Worm (Caenorhabditis elegans) whole organism, early embryonic: ENCODE results near the gene Y38A10A.2.

ENCODE experiments used
- B0310.2 ChIP-seq: sonication (generic microtip); optimal IDR thresholded peaks from 2 replicates; lab custom pipeline; 2016; ENCODE audit warnings: mild to moderate bottlenecking, missing genetic modification characterization, missing compliant biosample characterization
- F13C5.2 ChIP-seq: sonication (generic microtip); optimal IDR thresholded peaks from 2 replicates; lab custom pipeline; 2017; ENCODE audit warnings: mild to moderate bottlenecking, missing genetic modification characterization, inconsistent platforms, missing compliant biosample characterization
- aly-1 ChIP-seq: sonication (generic microtip); optimal IDR thresholded peaks from 2 replicates; lab custom pipeline; 2016; ENCODE audit warnings: missing genetic modification characterization, missing compliant biosample characterization
- ama-1 ChIP-seq: fragments of 150-350 bp; optimal IDR thresholded peaks from 2 replicates; lab custom pipeline; 2014
- ceh-13 ChIP-seq: fragments of 200-800 bp; sonication (Bioruptor generic); optimal IDR thresholded peaks from 2 replicates; lab custom pipeline; 2018; ENCODE audit warnings: mild to moderate bottlenecking, missing genetic modification characterization, missing compliant biosample characterization
- ceh-36 ChIP-seq: sonication (generic microtip); optimal IDR thresholded peaks from 2 replicates; lab custom pipeline; 2016; ENCODE audit warnings: missing genetic modification characterization, inconsistent platforms, missing compliant biosample characterization
- ets-7 ChIP-seq: sonication (generic microtip); optimal IDR thresholded peaks from 2 replicates; lab custom pipeline; 2016; ENCODE audit warnings: missing genotype, missing genetic modification characterization, missing compliant biosample characterization
- flt-1 ChIP-seq: fragments of 200-800 bp; sonication (Bioruptor generic); IDR thresholded peaks from 2 replicates; pipeline ENCODE4 v1.3.6; 2022; ENCODE audit warnings: missing genetic modification characterization, missing compliant biosample characterization
- hmbx-1 ChIP-seq: sonication (generic microtip); optimal IDR thresholded peaks from 2 replicates; lab custom pipeline; 2016; ENCODE audit warnings: mild to moderate bottlenecking, missing genetic modification characterization, missing compliant biosample characterization
- hmg-4 ChIP-seq: fragments of 200-800 bp; sonication (Bioruptor generic); optimal IDR thresholded peaks from 2 replicates; lab custom pipeline; 2018; ENCODE audit warnings: mild to moderate bottlenecking, missing genetic modification characterization, missing compliant biosample characterization
- hnd-1 ChIP-seq: sonication (generic microtip); optimal IDR thresholded peaks from 2 replicates; lab custom pipeline; 2016; ENCODE audit warnings: missing genetic modification characterization, missing compliant biosample characterization
- pes-1 ChIP-seq: fragments of 200-800 bp; sonication (Bioruptor generic); IDR thresholded peaks from 2 replicates; pipeline ENCODE4 v1.3.6; 2022; ENCODE audit warnings: missing genetic modification reagents, missing genetic modification characterization, missing compliant biosample characterization
- scrt-1 ChIP-seq: fragments of 200-800 bp; sonication (Bioruptor generic); IDR thresholded peaks from 2 replicates; pipeline ENCODE4 v1.3.6; 2022; ENCODE audit warnings: missing genetic modification characterization, missing compliant biosample characterization
- sea-1 ChIP-seq: fragments of 200-800 bp; sonication (Bioruptor generic); conservative IDR thresholded peaks from 2 replicates; pipeline ENCODE4 v1.3.6; 2022; ENCODE audit warnings: missing genetic modification characterization, missing compliant biosample characterization
- tbx-11 ChIP-seq: fragments of 200-800 bp; sonication (Bioruptor generic); IDR thresholded peaks from 2 replicates; pipeline ENCODE4 v1.3.6; 2022; ENCODE audit warnings: missing genetic modification characterization, missing compliant biosample characterization
- tbx-37 ChIP-seq: fragments of 200-800 bp; sonication (Bioruptor generic); conservative IDR thresholded peaks from 2 replicates; pipeline ENCODE4 v1.3.6; 2022; ENCODE audit warnings: missing genetic modification reagents, missing genetic modification characterization, missing compliant biosample characterization
- tra-4 ChIP-seq: sonication (generic microtip); optimal IDR thresholded peaks from 2 replicates; lab custom pipeline; 2017; ENCODE audit warnings: missing genetic modification characterization, missing compliant biosample characterization

The Y38A10A.2 gene

DNA sequence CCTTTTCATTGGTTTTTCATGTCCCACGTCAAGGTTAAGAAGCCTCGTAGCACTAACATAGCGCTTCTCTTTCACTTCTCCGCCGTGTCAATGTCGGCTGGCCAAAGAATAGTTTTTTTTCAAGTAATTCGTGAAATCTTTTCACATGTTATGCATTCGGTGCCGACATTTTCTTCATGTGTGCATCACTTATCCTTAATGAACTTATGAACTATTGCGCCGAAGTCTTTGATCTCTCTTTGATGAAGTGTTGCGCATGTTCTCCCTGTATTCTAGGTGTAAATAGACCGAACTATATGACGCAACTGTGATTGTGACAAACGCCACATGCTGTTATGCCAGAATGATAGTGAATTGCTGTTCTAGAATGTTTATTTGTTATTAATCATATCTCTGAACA, 41.2 kb downstream of the Y38A10A.2 start:
- TF ChIP-seq ceh-36 (tag; lab: Kevin White, UChicago) (no peak), B0310.2 (tag; lab: Kevin White, UChicago) (no peak), tbx-11 (GFP tag; lab: Robert Waterston, UW) (no peak), hmbx-1 (tag; lab: Kevin White, UChicago) (no peak), flt-1 (no peak), ama-1 (lab: Kevin White, UChicago) (no peak), ceh-13 (GFP tag; lab: Kevin White, UChicago) (no peak), scrt-1 (no peak), pes-1 (GFP tag; lab: Robert Waterston, UW) (no peak), sea-1 (GFP tag; lab: Robert Waterston, UW) (no peak), F13C5.2 (tag; lab: Kevin White, UChicago) (no peak), tra-4 (tag; lab: Kevin White, UChicago) (no peak), hnd-1 (tag; lab: Kevin White, UChicago) (no peak), ets-7 (tag; lab: Kevin White, UChicago) (no peak), hmg-4 (no peak)

- no peak for TF ChIP-seq ama-1 (lab: Kevin White, UChicago)
- TF ChIP-seq sea-1 (GFP tag; lab: Robert Waterston, UW): no peak
- no peak for TF ChIP-seq hmg-4
- no peak for TF ChIP-seq ceh-13 (GFP tag; lab: Kevin White, UChicago)
- TF ChIP-seq aly-1 (tag; lab: Kevin White, UChicago): no peak
- TF ChIP-seq B0310.2 (tag; lab: Kevin White, UChicago): no peak
- TF ChIP-seq tbx-11 (GFP tag; lab: Robert Waterston, UW): no peak
- TF ChIP-seq pes-1 (GFP tag; lab: Robert Waterston, UW): no peak
- no peak for TF ChIP-seq ets-7 (tag; lab: Kevin White, UChicago)
- TF ChIP-seq scrt-1: no peak
- TF ChIP-seq ceh-36 (tag; lab: Kevin White, UChicago): no peak
- TF ChIP-seq tbx-37 (GFP tag; lab: Robert Waterston, UW): no peak
- no peak for TF ChIP-seq hmbx-1 (tag; lab: Kevin White, UChicago)
- TF ChIP-seq tra-4 (tag; lab: Kevin White, UChicago): no peak
- TF ChIP-seq F13C5.2 (tag; lab: Kevin White, UChicago): no peak
Observed at ce11 chrV:6018944-6019450, 44.2 kb downstream of the Y38A10A.2 start, which contains the start of gene picc-1. Gene picc-1 (plus strand): TSS chrV:6018994.

DNA sequence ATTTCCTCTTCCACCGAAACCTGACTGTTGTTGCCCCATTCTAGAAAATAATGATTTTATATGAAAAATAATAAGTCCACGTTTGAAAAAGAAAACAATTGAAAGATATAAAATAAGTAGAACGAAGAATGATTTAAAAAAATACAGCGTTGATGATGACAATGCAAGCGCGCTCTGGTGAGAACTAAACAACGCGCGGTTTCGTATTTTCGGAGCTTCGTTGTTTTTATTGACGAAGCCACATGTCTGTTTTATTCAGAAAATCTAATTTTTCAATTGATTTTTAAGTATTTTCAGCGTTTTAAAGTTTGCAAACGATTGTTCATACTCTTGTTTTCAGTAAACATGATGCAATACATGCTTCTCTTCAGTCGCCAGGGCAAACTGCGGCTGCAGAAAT, 45.6 kb downstream of the Y38A10A.2 start, which contains the start of the genes rpt-2 and aps-1:
TSS of gene rpt-2 (minus strand) at position 40 of the 400 bp plus-strand sequence.
TSS of gene aps-1 (plus strand) at position 341 of the 400 bp plus-strand sequence.
- TF ChIP-seq sea-1 (GFP tag; lab: Robert Waterston, UW): no peak
- no peak for TF ChIP-seq ets-7 (tag; lab: Kevin White, UChicago)
- TF ChIP-seq aly-1 (tag; lab: Kevin White, UChicago): no peak
- no peak for TF ChIP-seq flt-1
- no peak for TF ChIP-seq ama-1 (lab: Kevin White, UChicago)
- no peak for TF ChIP-seq scrt-1
- TF ChIP-seq ceh-36 (tag; lab: Kevin White, UChicago): no peak
- TF ChIP-seq F13C5.2 (tag; lab: Kevin White, UChicago): peak; percentile 48
- no peak for TF ChIP-seq pes-1 (GFP tag; lab: Robert Waterston, UW)

DNA sequence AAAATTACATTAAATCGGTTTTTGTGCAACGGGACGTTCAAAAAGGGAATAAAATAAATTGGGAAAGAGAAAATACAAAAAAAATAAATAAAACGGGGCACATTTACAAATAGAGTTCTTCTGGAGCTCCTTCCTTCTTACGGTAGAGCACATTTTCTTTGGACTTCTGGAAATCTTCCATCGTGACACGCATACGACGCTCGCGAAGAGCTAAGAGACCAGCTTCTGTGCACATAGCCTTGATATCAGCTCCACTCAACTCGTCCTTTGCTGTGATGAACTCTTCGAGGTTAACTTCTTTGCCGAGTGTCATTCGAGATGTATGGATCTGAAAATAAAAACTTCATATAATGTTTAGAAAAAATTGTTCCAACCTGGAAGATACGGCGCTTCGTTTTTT, 47.1 kb downstream of the Y38A10A.2 start:
- TF ChIP-seq ceh-13 (GFP tag; lab: Kevin White, UChicago): no peak
- TF ChIP-seq tbx-37 (GFP tag; lab: Robert Waterston, UW): no peak
- TF ChIP-seq tbx-11 (GFP tag; lab: Robert Waterston, UW): no peak
- no peak for TF ChIP-seq scrt-1
- TF ChIP-seq hmg-4: no peak
- TF ChIP-seq pes-1 (GFP tag; lab: Robert Waterston, UW): no peak
- TF ChIP-seq hnd-1 (tag; lab: Kevin White, UChicago): no peak
- TF ChIP-seq flt-1: no peak
- TF ChIP-seq ets-7 (tag; lab: Kevin White, UChicago): no peak
- TF ChIP-seq hmbx-1 (tag; lab: Kevin White, UChicago): no peak
- no peak for TF ChIP-seq ceh-36 (tag; lab: Kevin White, UChicago)
- no peak for TF ChIP-seq ama-1 (lab: Kevin White, UChicago)
- TF ChIP-seq aly-1 (tag; lab: Kevin White, UChicago): no peak
- TF ChIP-seq tra-4 (tag; lab: Kevin White, UChicago): no peak
- TF ChIP-seq B0310.2 (tag; lab: Kevin White, UChicago): no peak
- no peak for TF ChIP-seq F13C5.2 (tag; lab: Kevin White, UChicago)
- no peak for TF ChIP-seq sea-1 (GFP tag; lab: Robert Waterston, UW)

DNA sequence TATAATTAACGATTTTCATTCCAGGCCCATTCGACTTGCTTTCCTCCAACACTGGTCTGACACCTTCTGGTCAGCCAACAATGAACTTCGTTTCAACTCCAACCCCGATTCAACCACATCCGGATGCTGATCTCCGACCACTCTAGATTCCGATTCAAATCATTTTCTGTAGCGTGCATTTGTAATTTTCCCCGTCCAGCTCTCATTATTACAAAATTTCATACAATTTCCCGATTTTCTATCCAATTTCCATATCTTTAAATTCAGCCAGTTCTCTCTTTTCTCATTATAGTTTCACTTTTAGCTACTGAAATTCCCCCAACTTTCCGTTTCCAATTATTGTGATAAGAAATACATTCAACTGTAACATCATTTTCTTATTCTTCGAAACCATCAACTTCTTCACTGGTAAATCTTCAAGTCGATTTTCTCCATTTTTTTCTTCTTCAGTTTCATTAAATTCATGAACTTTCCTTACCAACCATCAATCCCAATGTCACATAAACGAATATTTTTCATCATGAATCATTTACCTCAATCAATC, 47.6 kb downstream of the Y38A10A.2 start:
- no peak for TF ChIP-seq hnd-1 (tag; lab: Kevin White, UChicago)
- no peak for TF ChIP-seq tra-4 (tag; lab: Kevin White, UChicago)
- no peak for TF ChIP-seq scrt-1
- TF ChIP-seq pes-1 (GFP tag; lab: Robert Waterston, UW): no peak
- TF ChIP-seq aly-1 (tag; lab: Kevin White, UChicago): no peak

ce11 chrV:6012401-6012800, 50.8 kb downstream of the Y38A10A.2 start:
- TF ChIP-seq pes-1 (GFP tag; lab: Robert Waterston, UW): no peak
- TF ChIP-seq ceh-36 (tag; lab: Kevin White, UChicago): no peak
- TF ChIP-seq ets-7 (tag; lab: Kevin White, UChicago): no peak
- no peak for TF ChIP-seq tbx-37 (GFP tag; lab: Robert Waterston, UW)
- no peak for TF ChIP-seq hnd-1 (tag; lab: Kevin White, UChicago)
- TF ChIP-seq sea-1 (GFP tag; lab: Robert Waterston, UW): no peak
- no peak for TF ChIP-seq hmg-4
- no peak for TF ChIP-seq scrt-1
- no peak for TF ChIP-seq tbx-11 (GFP tag; lab: Robert Waterston, UW)
- TF ChIP-seq F13C5.2 (tag; lab: Kevin White, UChicago): no peak
- TF ChIP-seq flt-1: no peak
- no peak for TF ChIP-seq tra-4 (tag; lab: Kevin White, UChicago)
- no peak for TF ChIP-seq ama-1 (lab: Kevin White, UChicago)
- TF ChIP-seq B0310.2 (tag; lab: Kevin White, UChicago): no peak
- TF ChIP-seq ceh-13 (GFP tag; lab: Kevin White, UChicago): no peak
